Fruit fly (Drosophila melanogaster): ENCODE results near the gene CG14316.

CG14316 gene

DNA sequence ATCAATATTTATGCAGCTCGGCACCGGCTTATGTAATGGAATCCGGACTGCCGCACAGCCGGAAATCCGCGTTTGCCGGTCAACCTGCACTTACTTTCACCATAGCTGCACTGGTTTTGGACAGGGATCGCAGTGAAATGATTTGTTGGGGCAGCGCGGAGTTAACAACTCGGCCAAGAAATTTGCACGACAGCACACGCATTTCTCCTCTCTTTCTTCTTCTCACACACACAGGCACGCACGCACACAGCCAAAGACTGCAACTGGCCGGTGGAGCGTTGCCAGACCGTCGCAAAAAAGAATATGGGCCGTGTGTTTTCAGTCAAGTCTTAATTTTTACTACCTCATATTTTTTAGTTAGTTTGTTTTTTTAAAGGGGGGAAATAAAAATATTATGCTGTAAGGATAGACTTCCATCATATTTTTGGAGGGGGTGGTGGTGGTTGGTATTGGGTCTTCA, 14.4 kb downstream of the CG14316 start:
- TF ChIP-seq fd96Ca (GFP tag; IDR thresholded peaks at IDR 0.05) (0 out of 3 replicates have a peak, but pooled peaks have one; percentile 21), CG8301 (tag; optimal IDR thresholded peaks at IDR 0.05) (no peak), D1 (tag; optimal IDR thresholded peaks at IDR 0.05) (no peak), CG12605 (GFP tag; IDR thresholded peaks at IDR 0.05) (no peak), CG4496 (GFP tag; IDR thresholded peaks at IDR 0.05) (0 out of 3 replicates have a peak, but pooled peaks have one; percentile 14), Snoo (tag; optimal IDR thresholded peaks at IDR 0.05) (no peak)

DNA sequence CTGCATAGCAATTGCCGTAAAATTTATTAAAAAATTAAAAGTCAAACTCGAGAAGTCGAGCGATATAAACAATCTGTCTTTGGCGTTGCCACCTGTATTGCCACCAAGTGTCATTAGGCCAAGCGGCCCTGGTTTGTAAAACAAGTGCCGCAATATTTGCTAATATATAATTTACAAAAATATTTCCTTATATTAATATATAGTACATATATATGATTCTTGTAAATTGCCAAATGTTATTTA, 15.2 kb downstream of the CG14316 start, which contains the start of the genes CG7215 and Prx5:
Gene CG7215, minus strand, starts transcription at position 101 of the 243 bp plus-strand sequence.
Gene Prx5, minus strand, starts transcription at position 101 of the 243 bp plus-strand sequence.
- TF ChIP-seq Snoo (tag; optimal IDR thresholded peaks at IDR 0.05) (no peak), Pif1B (GFP tag; optimal IDR thresholded peaks at IDR 0.05) (no peak), CG17806 (tag; optimal IDR thresholded peaks at IDR 0.05) (no peak), CG32121 (GFP tag; IDR thresholded peaks at IDR 0.05) (no peak), Ets98B (GFP tag; IDR thresholded peaks at IDR 0.05) (no peak), CG15710 (tag; optimal IDR thresholded peaks at IDR 0.05) (no peak)

DNA sequence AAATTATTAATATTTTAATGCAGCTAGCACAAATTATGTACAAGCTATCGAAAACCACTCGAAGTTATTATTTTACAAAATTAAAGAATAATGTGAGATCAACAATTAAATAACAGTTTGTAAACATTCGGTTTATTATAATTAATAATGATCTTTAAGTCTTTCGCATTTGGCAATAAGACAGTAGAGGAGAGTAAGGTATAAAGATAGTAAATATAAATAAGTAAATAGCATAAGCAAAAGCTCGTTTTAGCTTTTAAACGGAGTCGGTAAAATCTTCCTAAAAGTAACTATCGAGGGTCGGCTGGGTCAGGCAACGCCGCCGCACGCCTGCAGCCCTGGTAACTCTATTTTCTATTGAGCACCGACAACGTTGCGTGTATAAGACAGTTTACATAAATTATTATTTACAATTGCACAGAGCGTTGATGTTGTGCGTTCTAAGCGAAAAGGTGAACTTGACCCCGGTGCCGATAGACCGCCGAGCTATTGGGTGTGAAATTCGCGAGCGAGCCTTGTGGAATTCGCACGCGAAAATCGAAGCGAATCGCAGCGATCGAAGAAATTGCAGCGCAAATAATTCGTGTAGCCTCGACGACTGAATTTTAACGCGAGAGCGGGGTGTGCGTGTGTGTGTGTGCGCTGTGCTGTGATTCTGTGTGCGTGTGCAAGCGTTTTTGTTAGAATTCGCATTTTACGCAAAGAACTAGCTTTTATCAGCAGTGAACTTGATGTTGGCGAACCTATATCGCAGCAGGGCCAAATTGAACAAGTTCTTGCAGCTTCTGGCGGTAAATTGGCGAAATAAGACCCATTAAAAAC, 15.7 kb downstream of the CG14316 start, which contains the start of gene wrd:
Gene wrd, plus strand, starts transcription at position 342 of the 822 bp plus-strand sequence.
- TF ChIP-seq CG8159 (tag; optimal IDR thresholded peaks at IDR 0.05): peak; percentile 43
- no peak for TF ChIP-seq CG13204 (GFP tag; optimal IDR thresholded peaks at IDR 0.05)
- TF ChIP-seq CG32121 (GFP tag; IDR thresholded peaks at IDR 0.05): no peak
- TF ChIP-seq EcR (GFP tag; optimal IDR thresholded peaks at IDR 0.05): no peak
- no peak for TF ChIP-seq CG17806 (tag; optimal IDR thresholded peaks at IDR 0.05)
- no peak for TF ChIP-seq CG10348 (GFP tag; IDR thresholded peaks at IDR 0.05)
- no peak for TF ChIP-seq Ets98B (GFP tag; IDR thresholded peaks at IDR 0.05)
- no peak for TF ChIP-seq Pif1B (GFP tag; optimal IDR thresholded peaks at IDR 0.05)
- no peak for TF ChIP-seq CG9948 (tag; optimal IDR thresholded peaks at IDR 0.05)
- TF ChIP-seq CG15710 (tag; optimal IDR thresholded peaks at IDR 0.05): peak; percentile 30

DNA sequence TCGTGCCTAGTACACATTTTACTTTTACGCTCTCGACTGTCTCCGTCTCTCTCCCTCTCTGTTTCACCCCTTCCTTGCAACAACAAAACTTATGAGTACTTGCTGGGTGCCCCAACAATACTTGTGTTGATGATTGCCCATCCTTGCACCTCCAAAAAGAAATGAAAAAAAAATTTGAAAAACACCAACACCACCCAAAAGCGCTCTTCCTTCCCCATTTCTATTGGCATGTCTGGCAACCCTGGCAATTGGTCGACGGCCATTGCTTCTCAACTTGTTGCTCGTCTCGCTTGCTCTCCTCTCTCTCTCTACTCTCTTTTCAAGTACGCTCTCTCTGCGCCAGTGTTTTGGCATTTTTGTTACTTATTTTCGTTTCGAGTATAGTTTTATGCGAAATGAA, 16.5 kb downstream of the CG14316 start:
- TF ChIP-seq CG4496 (GFP tag; IDR thresholded peaks at IDR 0.05) (0 out of 3 replicates have a peak, but pooled peaks have one; percentile 53), CG9948 (tag; optimal IDR thresholded peaks at IDR 0.05) (no peak), Pif1B (GFP tag; optimal IDR thresholded peaks at IDR 0.05) (no peak), CG14655 (GFP tag; optimal IDR thresholded peaks at IDR 0.05) (no peak), rn (GFP tag; IDR thresholded peaks at IDR 0.05) (no peak), CG13204 (GFP tag; optimal IDR thresholded peaks at IDR 0.05) (no peak), EcR (GFP tag; optimal IDR thresholded peaks at IDR 0.05) (peak; percentile 28), gl (tag; optimal IDR thresholded peaks at IDR 0.05) (no peak), CG32121 (GFP tag; IDR thresholded peaks at IDR 0.05) (peak; percentile 44), D1 (tag; optimal IDR thresholded peaks at IDR 0.05) (no peak), CG12605 (GFP tag; IDR thresholded peaks at IDR 0.05) (peak; percentile 88), CG17806 (tag; optimal IDR thresholded peaks at IDR 0.05) (peak; percentile 2), CG8301 (tag; optimal IDR thresholded peaks at IDR 0.05) (no peak), CG15710 (tag; optimal IDR thresholded peaks at IDR 0.05) (peak; percentile 25), CG8159 (tag; optimal IDR thresholded peaks at IDR 0.05) (peak; percentile 27), CG34367 (tag; optimal IDR thresholded peaks at IDR 0.05) (peak; percentile 21), Ets98B (GFP tag; IDR thresholded peaks at IDR 0.05) (peak; percentile 51), Snoo (tag; optimal IDR thresholded peaks at IDR 0.05) (no peak), Pif1A (GFP tag; optimal IDR thresholded peaks at IDR 0.05) (peak; percentile 33), fd96Ca (GFP tag; IDR thresholded peaks at IDR 0.05) (peak; percentile 54; the same call in 2 of the 3 replicates)

DNA sequence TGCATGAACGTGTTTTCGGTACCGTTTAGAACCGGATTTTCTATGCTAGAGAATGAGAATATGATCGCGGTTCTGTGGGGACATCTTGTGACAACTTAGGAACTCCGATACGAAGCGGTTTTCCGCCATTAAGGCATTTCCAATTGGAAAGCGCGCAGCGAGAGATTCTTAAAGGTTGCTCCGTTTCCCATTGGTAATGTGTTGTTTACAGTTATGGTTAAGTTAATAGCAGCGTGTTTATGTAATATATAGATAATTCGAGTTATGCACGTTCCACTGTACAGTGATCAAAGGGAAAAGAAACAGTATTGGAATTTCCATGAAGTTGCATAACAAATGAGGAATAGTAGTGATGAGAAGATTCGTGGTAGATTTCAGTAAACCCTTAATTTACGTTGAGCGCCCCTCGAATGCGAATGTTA, 17.0 kb downstream of the CG14316 start:
- TF ChIP-seq Ets98B (GFP tag; IDR thresholded peaks at IDR 0.05) (no peak), CG15710 (tag; optimal IDR thresholded peaks at IDR 0.05) (no peak), CG8159 (tag; optimal IDR thresholded peaks at IDR 0.05) (peak; percentile 48), CG10348 (GFP tag; IDR thresholded peaks at IDR 0.05) (no peak), rn (GFP tag; IDR thresholded peaks at IDR 0.05) (no peak), D1 (tag; optimal IDR thresholded peaks at IDR 0.05) (no peak), fd96Ca (GFP tag; IDR thresholded peaks at IDR 0.05) (no peak), gl (tag; optimal IDR thresholded peaks at IDR 0.05) (no peak), CG17806 (tag; optimal IDR thresholded peaks at IDR 0.05) (peak; percentile 20), CG9948 (tag; optimal IDR thresholded peaks at IDR 0.05) (peak; percentile 1), CG4496 (GFP tag; IDR thresholded peaks at IDR 0.05) (no peak), EcR (GFP tag; optimal IDR thresholded peaks at IDR 0.05) (no peak), CG13204 (GFP tag; optimal IDR thresholded peaks at IDR 0.05) (no peak), CG8301 (tag; optimal IDR thresholded peaks at IDR 0.05) (peak; percentile 49), CG14655 (GFP tag; optimal IDR thresholded peaks at IDR 0.05) (peak; percentile 65), CG12605 (GFP tag; IDR thresholded peaks at IDR 0.05) (no peak), Pif1B (GFP tag; optimal IDR thresholded peaks at IDR 0.05) (peak; percentile 31), Snoo (tag; optimal IDR thresholded peaks at IDR 0.05) (peak; percentile 21), CG34367 (tag; optimal IDR thresholded peaks at IDR 0.05) (no peak), CG32121 (GFP tag; IDR thresholded peaks at IDR 0.05) (no peak), Pif1A (GFP tag; optimal IDR thresholded peaks at IDR 0.05) (no peak)

DNA sequence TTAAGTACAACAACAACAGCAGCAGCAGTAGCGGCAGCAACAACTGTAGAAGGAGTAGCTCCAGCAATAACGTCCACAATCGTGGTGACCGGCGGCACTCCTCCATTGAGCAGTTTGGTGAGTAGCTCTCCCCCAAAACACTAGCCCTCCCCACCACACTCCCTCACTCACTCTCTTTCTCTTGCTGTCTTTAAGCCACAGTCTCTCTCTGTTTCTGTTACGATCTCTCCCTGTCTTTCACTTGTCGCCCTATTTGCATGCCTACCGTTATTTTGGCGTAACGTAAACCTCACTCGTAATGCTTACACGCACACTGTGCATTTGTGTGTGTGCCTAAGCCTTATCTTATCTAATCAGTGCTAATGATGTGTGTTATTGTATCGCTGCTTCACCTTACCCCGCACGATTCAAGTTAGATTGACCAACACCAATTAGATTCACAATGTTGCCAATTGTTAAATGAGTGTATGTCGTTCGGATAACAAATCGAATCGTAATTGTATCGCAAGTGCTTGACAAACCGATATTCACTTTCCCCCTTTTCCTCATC, 18.1 kb downstream of the CG14316 start:
- no peak for TF ChIP-seq Snoo (tag; optimal IDR thresholded peaks at IDR 0.05)
- TF ChIP-seq CG13204 (GFP tag; optimal IDR thresholded peaks at IDR 0.05): no peak
- TF ChIP-seq CG34367 (tag; optimal IDR thresholded peaks at IDR 0.05): no peak
- no peak for TF ChIP-seq CG9948 (tag; optimal IDR thresholded peaks at IDR 0.05)
- TF ChIP-seq CG10348 (GFP tag; IDR thresholded peaks at IDR 0.05): no peak
- no peak for TF ChIP-seq CG8159 (tag; optimal IDR thresholded peaks at IDR 0.05)
- TF ChIP-seq CG15710 (tag; optimal IDR thresholded peaks at IDR 0.05): no peak
- no peak for TF ChIP-seq CG8301 (tag; optimal IDR thresholded peaks at IDR 0.05)
- no peak for TF ChIP-seq D1 (tag; optimal IDR thresholded peaks at IDR 0.05)
- TF ChIP-seq Pif1A (GFP tag; optimal IDR thresholded peaks at IDR 0.05): no peak
- TF ChIP-seq CG14655 (GFP tag; optimal IDR thresholded peaks at IDR 0.05): no peak
- no peak for TF ChIP-seq Ets98B (GFP tag; IDR thresholded peaks at IDR 0.05)
- no peak for TF ChIP-seq CG32121 (GFP tag; IDR thresholded peaks at IDR 0.05)
- no peak for TF ChIP-seq CG17806 (tag; optimal IDR thresholded peaks at IDR 0.05)
- TF ChIP-seq CG12605 (GFP tag; IDR thresholded peaks at IDR 0.05): no peak

Measured in whole organism, pupa.